Worm (Caenorhabditis elegans) whole organism, L3 larva: ENCODE results near the gene srz-10.

Experiments used
- R02D3.7 ChIP-seq: fragments of 150-350 bp; optimal IDR thresholded peaks from 2 replicates; lab custom pipeline; 2014; ENCODE audit warnings: missing biosample characterization, missing genetic modification characterization
- ZK546.5 ChIP-seq: sonication (generic microtip); optimal IDR thresholded peaks from 2 replicates; lab custom pipeline; 2017; ENCODE audit warnings: missing biosample characterization, missing genetic modification characterization
- aly-2 ChIP-seq: fragments of 150-350 bp; optimal IDR thresholded peaks from 2 replicates; lab custom pipeline; 2014; ENCODE audit warnings: missing biosample characterization, missing genetic modification characterization
- ama-1 ChIP-seq: fragments of 150-350 bp; optimal IDR thresholded peaks from 2 replicates; lab custom pipeline; 2018
- ceh-16 ChIP-seq: sonication (generic microtip); optimal IDR thresholded peaks from 2 replicates; lab custom pipeline; 2017; ENCODE audit warnings: missing biosample characterization, missing genetic modification characterization
- ceh-28 ChIP-seq: fragments of 150-350 bp; optimal IDR thresholded peaks from 2 replicates; lab custom pipeline; 2014; ENCODE audit warnings: missing biosample characterization, missing genetic modification reagents, missing genetic modification characterization
- ceh-82 ChIP-seq: fragments of 150-350 bp; optimal IDR thresholded peaks from 2 replicates; lab custom pipeline; 2014; ENCODE audit warnings: missing biosample characterization, missing genetic modification characterization
- egl-27 ChIP-seq: sonication (generic microtip); optimal IDR thresholded peaks from 4 replicates; lab custom pipeline; 2017; ENCODE audit warnings: missing biosample characterization, missing genetic modification reagents, missing genetic modification characterization
- egl-5 ChIP-seq: fragments of 150-350 bp; optimal IDR thresholded peaks from 2 replicates; lab custom pipeline; 2017; ENCODE audit warnings: missing biosample characterization, missing genetic modification reagents, missing genetic modification characterization, inconsistent platforms
- elt-1 ChIP-seq: fragments of 150-350 bp; optimal IDR thresholded peaks from 2 replicates; lab custom pipeline; 2014; ENCODE audit warnings: missing biosample characterization, missing genetic modification characterization
- elt-2 ChIP-seq: sonication (generic microtip); optimal IDR thresholded peaks from 2 replicates; lab custom pipeline; 2016; ENCODE audit warnings: missing genetic modification reagents, mild to moderate bottlenecking, missing genetic modification characterization, missing compliant biosample characterization
- elt-3 ChIP-seq, 3 experiments: fragments of 150-350 bp in 1 of 3; sonication (generic microtip) in 2 of 3; optimal IDR thresholded peaks; 2 replicates in 2 of 3; 4 replicates in 1 of 3; lab custom pipeline; 2014 to 2017; ENCODE audit warnings: missing biosample characterization in 3 of 3, missing genetic modification characterization in 3 of 3
- eor-1 ChIP-seq, 2 experiments: fragments of 150-350 bp; optimal IDR thresholded peaks; 2 replicates each; lab custom pipeline; 2014 to 2018; ENCODE audit warnings: missing biosample characterization in 2 of 2, missing genetic modification characterization in 2 of 2
- fkh-2 ChIP-seq: fragments of 150-350 bp; optimal IDR thresholded peaks from 2 replicates; lab custom pipeline; 2014; ENCODE audit warnings: missing biosample characterization, missing genetic modification reagents, missing genetic modification characterization
- fos-1 ChIP-seq: fragments of 150-350 bp; optimal IDR thresholded peaks from 2 replicates; lab custom pipeline; 2014; ENCODE audit warnings: missing biosample characterization, missing genetic modification characterization
- hmg-11 ChIP-seq: sonication (generic microtip); optimal IDR thresholded peaks from 2 replicates; lab custom pipeline; 2016; ENCODE audit warnings: missing genetic modification characterization, missing compliant biosample characterization
- lin-39 ChIP-seq: fragments of 150-350 bp; optimal IDR thresholded peaks from 2 replicates; lab custom pipeline; 2018; ENCODE audit warnings: missing biosample characterization, missing genetic modification reagents, missing genetic modification characterization
- lsy-12 ChIP-seq: sonication (generic microtip); optimal IDR thresholded peaks from 2 replicates; lab custom pipeline; 2016; ENCODE audit warnings: mild to moderate bottlenecking, missing genetic modification characterization, missing compliant biosample characterization
- mdl-1 ChIP-seq: fragments of 150-350 bp; optimal IDR thresholded peaks from 2 replicates; lab custom pipeline; 2014; ENCODE audit warnings: missing biosample characterization, missing genetic modification characterization
- mml-1 ChIP-seq: fragments of 150-350 bp; sonication (generic microtip); optimal IDR thresholded peaks from 3 replicates; lab custom pipeline; 2014; ENCODE audit warnings: missing biosample characterization, missing genetic modification characterization
- nhr-11 ChIP-seq: fragments of 150-350 bp; optimal IDR thresholded peaks from 2 replicates; lab custom pipeline; 2014; ENCODE audit warnings: missing biosample characterization, missing genetic modification characterization
- nhr-12 ChIP-seq: fragments of 150-350 bp; optimal IDR thresholded peaks from 2 replicates; lab custom pipeline; 2014; ENCODE audit warnings: missing biosample characterization, missing genetic modification characterization
- nhr-23 ChIP-seq: fragments of 150-350 bp; optimal IDR thresholded peaks from 2 replicates; lab custom pipeline; 2014; ENCODE audit warnings: missing biosample characterization, missing genetic modification reagents, missing genetic modification characterization
- nhr-237 ChIP-seq: fragments of 150-350 bp; optimal IDR thresholded peaks from 2 replicates; lab custom pipeline; 2014; ENCODE audit warnings: missing biosample characterization, missing genetic modification characterization
- nhr-25 ChIP-seq: sonication (generic microtip); optimal IDR thresholded peaks from 2 replicates; lab custom pipeline; 2017; ENCODE audit warnings: missing biosample characterization, missing genetic modification characterization
- nhr-28 ChIP-seq: fragments of 150-350 bp; optimal IDR thresholded peaks from 2 replicates; lab custom pipeline; 2014; ENCODE audit warnings: missing biosample characterization, missing genetic modification characterization
- nhr-43 ChIP-seq: sonication (generic microtip); optimal IDR thresholded peaks from 2 replicates; lab custom pipeline; 2016; ENCODE audit warnings: mild to moderate bottlenecking, missing genetic modification characterization, missing compliant biosample characterization; ENCODE audit not compliant: poor library complexity, severe bottlenecking
- nhr-67 ChIP-seq: fragments of 150-350 bp; optimal IDR thresholded peaks from 2 replicates; lab custom pipeline; 2014; ENCODE audit warnings: missing biosample characterization, missing genetic modification characterization
- nhr-77 ChIP-seq: fragments of 150-350 bp; optimal IDR thresholded peaks from 2 replicates; lab custom pipeline; 2014; ENCODE audit warnings: missing biosample characterization, missing genetic modification characterization
- pqm-1 ChIP-seq: fragments of 150-350 bp; optimal IDR thresholded peaks from 2 replicates; lab custom pipeline; 2017; ENCODE audit warnings: missing biosample characterization, missing genetic modification characterization, inconsistent platforms
- sea-2 ChIP-seq: fragments of 150-350 bp; sonication (generic microtip); optimal IDR thresholded peaks from 4 replicates; lab custom pipeline; 2014; ENCODE audit warnings: missing biosample characterization, missing genetic modification reagents, missing genetic modification characterization
- snpc-4 ChIP-seq: fragments of 150-350 bp; optimal IDR thresholded peaks from 2 replicates; lab custom pipeline; 2014; ENCODE audit warnings: missing biosample characterization, missing genetic modification characterization
- tbx-2 ChIP-seq: sonication (generic microtip); optimal IDR thresholded peaks from 2 replicates; lab custom pipeline; 2016; ENCODE audit warnings: mild to moderate bottlenecking, missing genetic modification characterization, missing compliant biosample characterization
- unc-39 ChIP-seq: sonication (generic microtip); optimal IDR thresholded peaks from 4 replicates; lab custom pipeline; 2017; ENCODE audit warnings: missing biosample characterization, missing genetic modification characterization
- unc-62 ChIP-seq: fragments of 150-350 bp; sonication (generic microtip); optimal IDR thresholded peaks from 4 replicates; lab custom pipeline; 2014; ENCODE audit warnings: missing biosample characterization, missing genetic modification reagents, missing genetic modification characterization
- ztf-11 ChIP-seq: fragments of 150-350 bp; optimal IDR thresholded peaks from 2 replicates; lab custom pipeline; 2014; ENCODE audit warnings: missing biosample characterization, missing genetic modification characterization
- ztf-4 ChIP-seq: fragments of 150-350 bp; optimal IDR thresholded peaks from 2 replicates; lab custom pipeline; 2014; ENCODE audit warnings: missing biosample characterization, missing genetic modification characterization

Gene srz-10

ce11 chrV:15349044-15349443 lies 40.1 kb upstream of the srz-10 start, which contains the start of gene clec-230:
clec-230 (minus strand) TSS chrV:15349144.
- TF ChIP-seq hmg-11 (tag; lab: Kevin White, UChicago) (no peak), elt-1 (tag; lab: Kevin White, UChicago) (no peak), nhr-12 (tag; lab: Kevin White, UChicago) (no peak), ceh-16 (no peak), nhr-43 (tag; lab: Kevin White, UChicago) (no peak)

ce11 chrV:15347292-15347691 lies 38.4 kb upstream of the srz-10 start, which contains the start of gene C29F3.3:
C29F3.3 (minus strand) TSS chrV:15347392.
- TF ChIP-seq fkh-2 (tag; lab: Kevin White, UChicago) (no peak), snpc-4 (tag; lab: Kevin White, UChicago) (no peak)
- TF ChIP-seq, all 47 proteins: peak for 0

ce11 chrV:15344481-15344880 lies 35.6 kb upstream of the srz-10 start, which contains the start of gene wrt-8:
wrt-8 (minus strand) TSS chrV:15344581.
- TF ChIP-seq snpc-4 (tag; lab: Kevin White, UChicago), result no peak
- no peak for TF ChIP-seq fos-1
- TF ChIP-seq ama-1, result no peak
- TF ChIP-seq, all 47 proteins: peak for 0

- no peak for TF ChIP-seq egl-27
- no peak for TF ChIP-seq eor-1 (tag; optimal IDR thresholded peaks at IDR 0.05; lab: Kevin White, UChicago)
- no peak for TF ChIP-seq elt-2 (tag; lab: Kevin White, UChicago)
- TF ChIP-seq hmg-11 (tag; lab: Kevin White, UChicago), result no peak
- no peak for TF ChIP-seq egl-5 (tag; lab: Kevin White, UChicago)
- no peak for TF ChIP-seq ceh-82 (tag; lab: Kevin White, UChicago)
- TF ChIP-seq sea-2 (GFP tag; lab: Kevin White, UChicago), result no peak
- TF ChIP-seq nhr-28 (tag; lab: Kevin White, UChicago), result no peak
- TF ChIP-seq ceh-16, result no peak
- no peak for TF ChIP-seq ztf-11 (tag; lab: Kevin White, UChicago)
- no peak for TF ChIP-seq nhr-11 (tag; lab: Kevin White, UChicago)
- TF ChIP-seq nhr-67 (tag; lab: Kevin White, UChicago), result no peak
- TF ChIP-seq ztf-4 (tag; lab: Kevin White, UChicago), result no peak
- no peak for TF ChIP-seq fkh-2 (tag; lab: Kevin White, UChicago)
Measured at ce11 chrV:15341404-15341803, 32.5 kb upstream of the srz-10 start, which contains the start of gene clec-229. clec-229 (minus strand) TSS chrV:15341504.

- TF ChIP-seq unc-62 (no peak), nhr-23 (tag; lab: Kevin White, UChicago) (no peak), ztf-4 (tag; lab: Kevin White, UChicago) (no peak), elt-3 (tag; optimal IDR thresholded peaks at IDR 0.05; lab: Kevin White, UChicago) (no peak), mdl-1 (tag; lab: Kevin White, UChicago) (no peak), pqm-1 (tag; lab: Kevin White, UChicago) (no peak), snpc-4 (tag; lab: Kevin White, UChicago) (no peak), eor-1 (tag; optimal IDR thresholded peaks at IDR 0.05; lab: Kevin White, UChicago) (no peak), mml-1 (tag; lab: Kevin White, UChicago) (no peak), fos-1 (no peak), nhr-28 (tag; lab: Kevin White, UChicago) (no peak), nhr-12 (tag; lab: Kevin White, UChicago) (no peak), nhr-67 (tag; lab: Kevin White, UChicago) (no peak), ZK546.5 (no peak), nhr-25 (no peak)
Measured at ce11 chrV:15339363-15339762, 30.5 kb upstream of the srz-10 start, which contains the start of gene clec-228. clec-228 (minus strand) TSS chrV:15339463.

- TF ChIP-seq elt-2 (tag; lab: Kevin White, UChicago), result no peak
- no peak for TF ChIP-seq lsy-12 (tag; lab: Kevin White, UChicago)
- TF ChIP-seq fkh-2 (tag; lab: Kevin White, UChicago), result no peak
- no peak for TF ChIP-seq nhr-43 (tag; lab: Kevin White, UChicago)
- TF ChIP-seq sea-2 (GFP tag; lab: Kevin White, UChicago), result no peak
- TF ChIP-seq ztf-11 (tag; lab: Kevin White, UChicago), result no peak
- no peak for TF ChIP-seq R02D3.7
- no peak for TF ChIP-seq nhr-77 (tag; lab: Kevin White, UChicago)
- no peak for TF ChIP-seq egl-27
- TF ChIP-seq tbx-2 (tag; lab: Kevin White, UChicago), result no peak
- TF ChIP-seq ceh-82 (tag; lab: Kevin White, UChicago), result no peak
- no peak for TF ChIP-seq nhr-237 (tag; lab: Kevin White, UChicago)
- TF ChIP-seq pqm-1 (tag; lab: Kevin White, UChicago), result no peak
- no peak for TF ChIP-seq unc-39 (tag; lab: Kevin White, UChicago)
- no peak for TF ChIP-seq ceh-28 (tag; lab: Kevin White, UChicago)
- TF ChIP-seq lin-39, result no peak
- no peak for TF ChIP-seq aly-2
- no peak for TF ChIP-seq egl-5 (tag; lab: Kevin White, UChicago)
- TF ChIP-seq fos-1, result no peak
- no peak for TF ChIP-seq nhr-12 (tag; lab: Kevin White, UChicago)
Measured at ce11 chrV:15337405-15337804, 28.5 kb upstream of the srz-10 start, which contains the start of gene wrt-7. wrt-7 (minus strand) TSS chrV:15337505.
